Fruit fly (Drosophila melanogaster) whole organism, embryonic: Measurements from ENCODE around the gene CG32161.
A peak's percentile ranks its signal among the peaks of the same experiment; 100 is the strongest.

ENCODE experiments used
- B-H2 ChIP-seq: fragments of 200-800 bp; sonication (Bioruptor generic); optimal IDR thresholded peaks from 2 replicates; lab custom pipeline; 2018; ENCODE audit warnings: missing biosample characterization, mild to moderate bottlenecking, missing genetic modification characterization
- BtbVII ChIP-seq: fragments of 200-800 bp; sonication (Bioruptor generic); optimal IDR thresholded peaks from 3 replicates; lab custom pipeline; 2017; ENCODE audit warnings: missing biosample characterization, mild to moderate bottlenecking, missing genetic modification characterization
- Bteb2 ChIP-seq: fragments of 200-800 bp; sonication (Bioruptor generic); optimal IDR thresholded peaks from 2 replicates; lab custom pipeline; 2016; ENCODE audit warnings: missing biosample characterization, missing genetic modification characterization
- CG10147 ChIP-seq: fragments of 200-800 bp; sonication (Bioruptor generic); optimal IDR thresholded peaks from 2 replicates; lab custom pipeline; 2019; ENCODE audit warnings: missing biosample characterization, mild to moderate bottlenecking, missing genetic modification characterization, moderate library complexity
- CG11560 ChIP-seq: fragments of 200-800 bp; sonication (Bioruptor generic); IDR thresholded peaks from 3 replicates; pipeline ENCODE4 v1.3.6; 2022; ENCODE audit warnings: missing biosample characterization, missing genetic modification characterization
- CG12155 ChIP-seq: fragments of 200-800 bp; sonication (Bioruptor generic); optimal IDR thresholded peaks from 3 replicates; lab custom pipeline; 2016; ENCODE audit warnings: missing biosample characterization, missing genetic modification characterization
- CG13424 ChIP-seq: fragments of 200-800 bp; sonication (Bioruptor generic); optimal IDR thresholded peaks from 2 replicates; lab custom pipeline; 2019; ENCODE audit warnings: missing biosample characterization, mild to moderate bottlenecking, missing genetic modification characterization, moderate library complexity
- CG17361 ChIP-seq: fragments of 200-800 bp; sonication (Bioruptor generic); IDR thresholded peaks from 3 replicates; pipeline ENCODE4 v1.3.6; 2022; ENCODE audit warnings: missing biosample characterization, missing genetic modification characterization
- CG18619 ChIP-seq: fragments of 200-800 bp; sonication (Bioruptor generic); optimal IDR thresholded peaks from 3 replicates; lab custom pipeline; 2017; ENCODE audit warnings: missing biosample characterization, mild to moderate bottlenecking, missing genetic modification characterization
- CG2202 ChIP-seq: fragments of 200-800 bp; sonication (Bioruptor generic); optimal IDR thresholded peaks from 2 replicates; lab custom pipeline; 2018; ENCODE audit warnings: missing biosample characterization, mild to moderate bottlenecking, missing genetic modification characterization
- CG2875 ChIP-seq: fragments of 200-800 bp; sonication (Bioruptor generic); optimal IDR thresholded peaks from 2 replicates; lab custom pipeline; 2017; ENCODE audit warnings: missing biosample characterization, mild to moderate bottlenecking, missing genetic modification characterization, missing genetic modification reagents
- CG30403 ChIP-seq: fragments of 200-800 bp; sonication (Bioruptor generic); optimal IDR thresholded peaks from 3 replicates; lab custom pipeline; 2016; ENCODE audit warnings: missing biosample characterization, missing genetic modification characterization
- CG30431 ChIP-seq: fragments of 200-800 bp; sonication (Bioruptor generic); optimal IDR thresholded peaks from 2 replicates; lab custom pipeline; 2017; ENCODE audit warnings: missing biosample characterization, missing genetic modification characterization
- CG31365 ChIP-seq: fragments of 200-800 bp; sonication (Bioruptor generic); optimal IDR thresholded peaks from 2 replicates; lab custom pipeline; 2018; ENCODE audit warnings: missing biosample characterization, mild to moderate bottlenecking, missing genetic modification characterization
- CG33213 ChIP-seq: fragments of 200-800 bp; sonication (Bioruptor generic); optimal IDR thresholded peaks from 3 replicates; lab custom pipeline; 2016; ENCODE audit warnings: missing biosample characterization, missing genetic modification characterization
- CG7839 ChIP-seq: fragments of 200-800 bp; sonication (Bioruptor generic); optimal IDR thresholded peaks from 3 replicates; lab custom pipeline; 2018; ENCODE audit warnings: missing biosample characterization, mild to moderate bottlenecking, missing genetic modification characterization, moderate library complexity
- CG8924 ChIP-seq: fragments of 200-800 bp; optimal IDR thresholded peaks from 3 replicates; lab custom pipeline; 2019; ENCODE audit warnings: missing biosample characterization, mild to moderate bottlenecking, missing genetic modification characterization, moderate library complexity
- CoRest ChIP-seq: fragments of 200-800 bp; sonication (Bioruptor generic); optimal IDR thresholded peaks from 3 replicates; lab custom pipeline; 2018; ENCODE audit warnings: missing biosample characterization, mild to moderate bottlenecking, missing genetic modification characterization, moderate library complexity
- CrebB ChIP-seq: fragments of 200-800 bp; sonication (Bioruptor generic); optimal IDR thresholded peaks from 3 replicates; lab custom pipeline; 2018; ENCODE audit warnings: missing biosample characterization, mild to moderate bottlenecking, missing genetic modification characterization
- D ChIP-seq, 2 experiments: fragments of 200-800 bp in 1 of 2; fragments of >200 bp in 1 of 2; sonication (Bioruptor generic) in 1 of 2; optimal IDR thresholded peaks; 2 replicates in 1 of 2; 3 replicates in 1 of 2; lab custom pipeline; 2017; ENCODE audit warnings: mild to moderate bottlenecking in 1 of 2, missing biosample characterization in 1 of 2, missing genetic modification characterization in 1 of 2, missing genetic modification reagents in 1 of 2
- E2f1 ChIP-seq: fragments of 200-800 bp; sonication (Bioruptor generic); IDR thresholded peaks from 2 replicates; pipeline ENCODE4 v1.3.6; 2022; ENCODE audit warnings: missing biosample characterization, missing genetic modification characterization
- Fer1 ChIP-seq: fragments of 200-800 bp; sonication (Bioruptor generic); optimal IDR thresholded peaks from 2 replicates; lab custom pipeline; 2017; ENCODE audit warnings: missing biosample characterization, mild to moderate bottlenecking, missing genetic modification characterization
- HLHmδ ChIP-seq: fragments of 200-800 bp; sonication (Bioruptor generic); optimal IDR thresholded peaks from 2 replicates; lab custom pipeline; 2018; ENCODE audit warnings: missing biosample characterization, mild to moderate bottlenecking, missing genetic modification characterization, moderate library complexity
- Hand ChIP-seq: fragments of 200-800 bp; sonication (Bioruptor generic); optimal IDR thresholded peaks from 2 replicates; lab custom pipeline; 2017; ENCODE audit warnings: mild to moderate bottlenecking, missing biosample characterization, missing genetic modification reagents, missing genetic modification characterization
- Oaz ChIP-seq: fragments of 200-800 bp; sonication (Bioruptor generic); IDR thresholded peaks from 2 replicates; pipeline ENCODE4 v1.3.6; 2022; ENCODE audit warnings: missing biosample characterization, missing genetic modification characterization
- Oli ChIP-seq: fragments of 200-800 bp; sonication (Bioruptor generic); optimal IDR thresholded peaks from 2 replicates; lab custom pipeline; 2018; ENCODE audit warnings: missing biosample characterization, mild to moderate bottlenecking, missing genetic modification characterization, moderate library complexity
- Side ChIP-seq: fragments of 200-800 bp; sonication (Bioruptor generic); optimal IDR thresholded peaks from 2 replicates; lab custom pipeline; 2016; ENCODE audit warnings: missing biosample characterization, missing genetic modification characterization
- Sry-β ChIP-seq: fragments of 200-800 bp; sonication (Bioruptor generic); optimal IDR thresholded peaks from 2 replicates; lab custom pipeline; 2018; ENCODE audit warnings: missing biosample characterization, mild to moderate bottlenecking, missing genetic modification characterization, moderate library complexity
- Sry-δ ChIP-seq: fragments of 200-800 bp; sonication (Bioruptor generic); optimal IDR thresholded peaks from 2 replicates; lab custom pipeline; 2016; ENCODE audit warnings: missing biosample characterization, missing genetic modification characterization
- Xrp1 ChIP-seq: fragments of 200-800 bp; sonication (Bioruptor generic); IDR thresholded peaks from 2 replicates; pipeline ENCODE4 v1.3.6; 2022; ENCODE audit warnings: missing biosample characterization, missing genetic modification characterization
- bcd ChIP-seq: fragments of 200-800 bp; sonication (Bioruptor generic); optimal IDR thresholded peaks from 2 replicates; lab custom pipeline; 2017; ENCODE audit warnings: missing biosample characterization, mild to moderate bottlenecking, missing genetic modification characterization
- chif ChIP-seq, 2 experiments: fragments of 200-800 bp; sonication (Bioruptor generic); optimal IDR thresholded peaks; 3 replicates each; lab custom pipeline; 2016; ENCODE audit warnings: missing biosample characterization in 2 of 2, missing genetic modification characterization in 2 of 2
- chinmo ChIP-seq: fragments of 200-800 bp; sonication (Bioruptor generic); IDR thresholded peaks from 4 replicates; pipeline ENCODE4 v1.3.6; 2022; ENCODE audit warnings: missing biosample characterization, missing genetic modification characterization; ENCODE audit not compliant: partially characterized antibody
- crc ChIP-seq: fragments of 200-800 bp; sonication (Bioruptor generic); optimal IDR thresholded peaks from 2 replicates; lab custom pipeline; 2016; ENCODE audit warnings: missing biosample characterization, missing genetic modification characterization
- crol ChIP-seq: fragments of 200-800 bp; sonication (Bioruptor generic); IDR thresholded peaks from 2 replicates; pipeline ENCODE4 v1.3.6; 2022; ENCODE audit warnings: missing biosample characterization, missing genetic modification characterization
- cwo ChIP-seq: fragments of 200-800 bp; sonication (Bioruptor generic); optimal IDR thresholded peaks from 3 replicates; lab custom pipeline; 2017; ENCODE audit warnings: missing biosample characterization, missing genetic modification characterization, mild to moderate bottlenecking, moderate library complexity, missing genetic modification reagents
- dan ChIP-seq: fragments of 200-800 bp; sonication (Bioruptor generic); IDR thresholded peaks from 2 replicates; pipeline ENCODE4 v1.3.6; 2022; ENCODE audit warnings: missing biosample characterization, missing genetic modification characterization
- disco-r ChIP-seq: fragments of 200-800 bp; sonication (Bioruptor generic); optimal IDR thresholded peaks from 2 replicates; lab custom pipeline; 2016; ENCODE audit warnings: missing biosample characterization, missing genetic modification characterization
- fd64A ChIP-seq: fragments of 200-800 bp; sonication (Bioruptor generic); optimal IDR thresholded peaks from 3 replicates; lab custom pipeline; 2018; ENCODE audit warnings: missing biosample characterization, mild to moderate bottlenecking, missing genetic modification characterization
- grn ChIP-seq: fragments of 200-800 bp; sonication (Bioruptor generic); optimal IDR thresholded peaks from 3 replicates; lab custom pipeline; 2017; ENCODE audit warnings: missing biosample characterization, missing genetic modification characterization
- gsb ChIP-seq: fragments of 200-800 bp; sonication (Bioruptor generic); IDR thresholded peaks from 2 replicates; pipeline ENCODE4 v1.3.6; 2022; ENCODE audit warnings: missing biosample characterization, missing genetic modification characterization
- inv ChIP-seq: fragments of 200-800 bp; sonication (Bioruptor generic); IDR thresholded peaks from 2 replicates; pipeline ENCODE4 v1.3.6; 2022; ENCODE audit warnings: missing biosample characterization, missing genetic modification characterization; ENCODE audit not compliant: partially characterized antibody
- nau ChIP-seq: fragments of 200-800 bp; sonication (Bioruptor generic); optimal IDR thresholded peaks from 3 replicates; lab custom pipeline; 2017; ENCODE audit warnings: missing biosample characterization, mild to moderate bottlenecking, missing genetic modification characterization, missing genetic modification reagents
- org-1 ChIP-seq: fragments of 200-800 bp; sonication (Bioruptor generic); optimal IDR thresholded peaks from 2 replicates; lab custom pipeline; 2017; ENCODE audit warnings: missing biosample characterization, missing genetic modification characterization
- otp ChIP-seq: fragments of 200-800 bp; sonication (Bioruptor generic); IDR thresholded peaks from 3 replicates; pipeline ENCODE4, ENCODE4 v1.3.6; 2022; ENCODE audit warnings: missing biosample characterization, missing genetic modification characterization
- sd ChIP-seq: fragments of 200-800 bp; sonication (Bioruptor generic); optimal IDR thresholded peaks from 3 replicates; lab custom pipeline; 2018; ENCODE audit warnings: missing biosample characterization, mild to moderate bottlenecking, missing genetic modification characterization, moderate library complexity
- tll ChIP-seq, 2 experiments: fragments of 200-800 bp in 1 of 2; fragments of >200 bp in 1 of 2; sonication (Bioruptor generic) in 1 of 2; optimal IDR thresholded peaks; 2 replicates each; lab custom pipeline; 2017 to 2019; ENCODE audit warnings: missing biosample characterization in 2 of 2, missing genetic modification characterization in 2 of 2, mild to moderate bottlenecking in 1 of 2, moderate library complexity in 1 of 2
- tna ChIP-seq: fragments of 200-800 bp; sonication (Bioruptor generic); IDR thresholded peaks from 2 replicates; pipeline ENCODE4 v1.3.6; 2022; ENCODE audit warnings: missing biosample characterization, missing genetic modification characterization; ENCODE audit not compliant: partially characterized antibody
- trem ChIP-seq: fragments of 200-800 bp; optimal IDR thresholded peaks from 3 replicates; lab custom pipeline; 2019; ENCODE audit warnings: missing biosample characterization, mild to moderate bottlenecking, missing genetic modification characterization, moderate library complexity
- tx ChIP-seq: fragments of 200-800 bp; sonication (Bioruptor generic); optimal IDR thresholded peaks from 2 replicates; lab custom pipeline; 2016; ENCODE audit warnings: missing biosample characterization, missing genetic modification characterization

Gene CG32161

dm6 chr3L:16840540-16840939 is 5.5 kb upstream of the CG32161 start (continued):
- TF ChIP-seq inv (GFP tag; lab: Robert Waterston, UW) (no peak), BtbVII (GFP tag; lab: Kevin White, UChicago) (peak; percentile 52), CG17361 (GFP tag; lab: Robert Waterston, UW) (peak; percentile 53; the same call in 1 of the 3 replicates), Sry-δ (GFP tag; lab: Kevin White, UChicago) (no peak), CG13424 (tag; lab: Kevin White, UChicago) (peak; percentile 55), CG33213 (no peak), CG12155 (GFP tag; lab: Kevin White, UChicago) (no peak), CG31365 (tag; lab: Kevin White, UChicago) (no peak), CrebB (no peak), CG7839 (tag; lab: Kevin White, UChicago) (peak; percentile 69), B-H2 (no peak), CG10147 (peak; percentile 14), Hand (no peak), D (optimal IDR thresholded peaks at IDR 0.05; lab: Kevin White, UChicago) (no peak), D (GFP tag; optimal IDR thresholded peaks at IDR 0.05; lab: Kevin White, UChicago) (no peak), cwo (peak; percentile 37), CG18619 (no peak), gsb (GFP tag; lab: Robert Waterston, UW) (no peak; the same call in 1 of the 2 replicates), fd64A (GFP tag; lab: Kevin White, UChicago) (no peak), Oli (tag; lab: Kevin White, UChicago) (peak; percentile 27), nau (no peak), Sry-β (no peak), CG8924 (tag; lab: Kevin White, UChicago) (peak; percentile 34), Xrp1 (GFP tag; lab: Robert Waterston, UW) (no peak), tna (GFP tag; lab: Robert Waterston, UW) (no peak), CG2875 (GFP tag; lab: Kevin White, UChicago) (no peak), tx (GFP tag; lab: Kevin White, UChicago) (no peak), Fer1 (GFP tag; lab: Kevin White, UChicago) (peak; percentile 55), disco-r (GFP tag; lab: Kevin White, UChicago) (no peak), trem (tag; lab: Kevin White, UChicago) (no peak), crol (GFP tag; lab: Robert Waterston, UW) (no peak), CG2202 (tag; lab: Kevin White, UChicago) (no peak), Oaz (GFP tag; lab: Robert Waterston, UW) (peak; percentile 29; the same call in 1 of the 2 replicates), E2f1 (GFP tag; lab: Robert Waterston, UW) (peak; percentile 54), HLHmδ (no peak), chinmo (GFP tag; lab: Robert Waterston, UW) (no peak), CG30431 (no peak), org-1 (no peak), CG11560 (tag; lab: Robert Waterston, UW) (no peak), CoRest (tag; lab: Kevin White, UChicago) (peak; percentile 58), sd (tag; lab: Kevin White, UChicago) (peak; percentile 31), dan (no peak), grn (peak; percentile 17), Bteb2 (GFP tag; lab: Kevin White, UChicago) (no peak), tll (GFP tag; optimal IDR thresholded peaks at IDR 0.05; lab: Kevin White, UChicago) (no peak), bcd (no peak), crc (GFP tag; lab: Kevin White, UChicago) (peak; percentile 3), otp (GFP tag; lab: Robert Waterston, UW) (no peak), CG30403 (GFP tag; lab: Kevin White, UChicago) (peak; percentile 44), Side (GFP tag; lab: Kevin White, UChicago) (no peak), chif (GFP tag; optimal IDR thresholded peaks at IDR 0.05; lab: Kevin White, UChicago) (peak in 1 of 2 experiments; percentile 8)
